Worm (Caenorhabditis elegans): ENCODE data around the gene F54B11.8.

DNA sequence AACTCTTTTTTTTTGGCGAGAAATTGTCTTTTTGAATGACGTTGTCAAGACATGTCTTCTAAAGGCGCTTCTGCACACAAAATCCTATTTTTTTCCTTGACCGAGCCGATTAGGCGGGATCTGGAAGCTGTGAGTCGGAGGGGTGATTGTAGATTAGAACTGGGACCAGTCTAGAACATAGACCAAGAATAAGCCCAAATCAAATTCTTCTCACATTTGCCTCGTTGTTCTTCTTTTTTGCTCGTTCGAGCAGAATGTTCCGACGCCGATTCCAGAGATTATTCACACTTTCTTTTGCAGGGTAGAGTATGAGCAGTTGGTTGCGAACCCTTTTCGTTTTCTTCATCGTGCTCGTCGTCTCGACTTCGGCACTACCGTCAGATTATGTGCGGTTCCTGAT, 14.8 kb upstream of the F54B11.8 start, which contains the start of gene nlp-53:
- TF ChIP-seq ztf-11 (tag; optimal IDR thresholded peaks at IDR 0.05) (no peak), drap-1 (GFP tag; optimal IDR thresholded peaks at IDR 0.05) (no peak), unc-120 (tag; optimal IDR thresholded peaks at IDR 0.05; ENCODE audit: poor library complexity, severe bottlenecking) (no peak), nhr-76 (tag; optimal IDR thresholded peaks at IDR 0.05) (no peak), mab-5 (tag; optimal IDR thresholded peaks at IDR 0.05) (no peak), nhr-12 (tag; optimal IDR thresholded peaks at IDR 0.05) (no peak)
